Fruit fly (Drosophila melanogaster) whole organism: ENCODE measurements around the gene Eip93F.

Experiments
- CG8478 ChIP-seq: fragments of >200 bp; optimal IDR thresholded peaks from 2 replicates; lab custom pipeline; 2018; ENCODE audit warnings: inconsistent platforms
- Dll ChIP-seq: fragments of >200 bp; optimal IDR thresholded peaks from 2 replicates; lab custom pipeline; 2017
- EcR ChIP-seq, 2 experiments: fragments of >200 bp; optimal IDR thresholded peaks; 2 replicates each; lab custom pipeline; 2017; ENCODE audit warnings: missing biosample characterization in 2 of 2, missing genetic modification characterization in 2 of 2, missing genetic modification reagents in 2 of 2
- pan ChIP-seq: fragments of >200 bp; optimal IDR thresholded peaks from 2 replicates; lab custom pipeline; 2017
- psq ChIP-seq: fragments of >200 bp; optimal IDR thresholded peaks from 2 replicates; lab custom pipeline; 2017
- usp ChIP-seq: fragments of >200 bp; optimal IDR thresholded peaks from 2 replicates; lab custom pipeline; 2017; ENCODE audit warnings: missing biosample characterization, missing genetic modification characterization, mixed read lengths

Eip93F gene

DNA sequence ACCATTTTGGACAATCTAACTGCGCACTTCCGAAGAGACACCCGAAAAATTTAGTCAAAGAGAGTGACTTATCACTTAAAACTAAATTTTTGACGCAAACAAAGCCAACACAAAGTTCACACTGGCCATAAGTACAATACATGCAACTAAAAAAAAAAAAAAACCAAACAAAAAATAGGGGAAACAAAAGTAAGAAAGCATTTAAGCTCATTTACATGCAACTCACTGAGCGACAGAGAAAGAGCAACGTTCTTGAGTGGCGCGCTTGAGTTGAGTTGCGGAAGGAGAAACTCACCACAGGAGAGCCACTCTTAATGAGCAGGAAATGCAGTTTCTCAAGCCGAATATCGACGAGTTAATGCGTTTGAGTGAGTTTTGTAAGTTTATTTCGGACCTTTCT is 22.2 kb downstream of the Eip93F start:
- TF ChIP-seq EcR (GFP tag; optimal IDR thresholded peaks at IDR 0.05; lab: Kevin White, UChicago) (no peak), CG8478 (no peak), usp (no peak), pan (no peak), psq (lab: Kevin White, UChicago) (no peak), Dll (no peak)

DNA sequence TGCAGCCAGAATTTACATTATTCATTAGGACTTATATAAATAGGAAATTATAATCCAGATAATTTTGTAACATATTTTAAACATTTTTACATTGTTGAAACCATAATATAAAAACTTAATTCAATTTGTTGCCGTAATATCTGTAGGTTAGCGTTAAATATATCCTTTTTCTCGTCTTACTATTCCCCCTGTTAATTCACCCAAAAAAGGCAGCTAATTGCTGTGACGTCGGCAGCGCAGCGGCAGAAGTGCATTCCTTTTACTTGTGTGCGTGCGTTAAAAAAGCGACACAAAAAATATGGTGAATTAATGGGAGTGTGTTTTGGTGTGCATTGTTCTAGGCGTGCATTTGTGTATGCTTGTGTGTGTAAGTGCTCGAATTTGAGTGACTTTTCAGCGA is 22.6 kb downstream of the Eip93F start:
- TF ChIP-seq Dll = no peak
- no peak for TF ChIP-seq EcR (GFP tag; optimal IDR thresholded peaks at IDR 0.05; lab: Kevin White, UChicago)
- TF ChIP-seq psq (lab: Kevin White, UChicago) = no peak
- TF ChIP-seq pan = no peak

DNA sequence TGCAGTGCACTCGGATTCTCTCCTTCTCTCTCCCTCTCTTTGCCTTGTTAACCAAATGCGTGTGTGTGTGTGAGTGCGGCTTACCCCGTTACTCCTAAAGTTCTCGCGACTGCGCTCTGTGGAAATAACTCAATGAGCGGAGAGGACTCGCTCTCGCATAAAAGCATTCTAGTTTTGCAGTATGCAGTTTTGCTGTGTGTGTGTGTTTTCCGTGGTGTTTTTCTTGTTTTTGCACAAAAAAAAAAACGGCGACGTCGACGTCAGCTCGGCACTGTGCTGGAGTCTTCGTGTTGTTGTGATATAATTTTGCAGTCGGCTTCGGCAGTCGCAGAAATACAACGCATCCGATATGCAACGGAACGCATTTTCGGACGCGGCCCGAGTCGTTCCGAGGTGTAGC is 23.2 kb downstream of the Eip93F start:
- TF ChIP-seq pan (no peak), psq (lab: Kevin White, UChicago) (no peak), Dll (no peak), EcR (GFP tag; optimal IDR thresholded peaks at IDR 0.05; lab: Kevin White, UChicago) (peak in 1 of 2 experiments; percentile 47), CG8478 (no peak), usp (no peak)

dm6 chr3R:21973029-21973428 is 24.1 kb downstream of the Eip93F start:
- TF ChIP-seq usp (no peak), Dll (no peak), psq (lab: Kevin White, UChicago) (no peak), EcR (GFP tag; optimal IDR thresholded peaks at IDR 0.05; lab: Kevin White, UChicago) (no peak), CG8478 (no peak), pan (no peak)

DNA sequence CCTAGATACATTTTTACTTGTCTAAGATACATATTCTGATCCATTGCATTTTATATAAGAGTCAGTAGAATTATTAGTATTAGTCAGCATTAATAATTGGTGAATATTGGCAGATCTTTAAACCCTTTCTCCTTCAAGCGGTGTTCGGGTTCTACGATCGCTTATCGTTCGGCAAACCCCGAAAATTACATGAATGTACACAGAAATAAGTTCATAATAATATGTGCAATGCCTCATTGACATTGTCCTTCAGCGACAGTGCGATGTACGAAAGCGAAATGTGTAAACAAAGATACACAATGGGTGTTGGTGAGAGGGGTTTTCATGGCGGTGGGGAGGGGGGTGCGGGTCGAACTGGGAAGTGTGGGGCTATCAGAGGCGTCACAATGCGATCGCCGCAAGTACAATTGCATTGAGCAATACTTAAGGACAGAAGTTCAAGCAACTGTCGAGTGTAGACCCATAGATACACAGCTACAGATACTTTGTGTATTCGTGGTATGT is 27.5 kb downstream of the Eip93F start:
- TF ChIP-seq CG8478 (no peak), psq (lab: Kevin White, UChicago) (no peak), EcR (GFP tag; optimal IDR thresholded peaks at IDR 0.05; lab: Kevin White, UChicago) (peak in 1 of 2 experiments; percentile 64)

DNA sequence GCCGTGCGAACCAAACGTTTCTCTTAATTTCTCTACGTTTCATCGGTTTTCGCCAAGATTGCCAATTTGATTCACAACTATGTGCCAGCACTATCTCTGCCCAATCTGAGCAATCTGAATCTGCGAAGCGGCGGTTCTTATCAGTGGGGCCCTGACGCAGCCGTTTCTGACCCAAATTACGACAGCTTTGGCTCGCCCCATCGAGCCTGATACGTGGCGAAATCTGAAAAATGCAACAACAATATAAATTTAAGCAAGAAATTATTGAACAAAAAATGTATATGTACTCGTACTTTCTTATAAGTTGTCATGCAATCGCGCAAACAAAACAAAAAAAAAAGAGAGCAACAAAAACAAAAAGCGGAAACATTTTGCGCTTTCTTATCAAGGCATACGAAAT is 28.0 kb downstream of the Eip93F start:
- no peak for TF ChIP-seq CG8478
- no peak for TF ChIP-seq psq (lab: Kevin White, UChicago)

- TF ChIP-seq pan (no peak), Dll (no peak), EcR (GFP tag; optimal IDR thresholded peaks at IDR 0.05; lab: Kevin White, UChicago) (no peak), usp (no peak), psq (lab: Kevin White, UChicago) (no peak), CG8478 (no peak)
Measured at dm6 chr3R:21977784-21978183, 28.9 kb downstream of the Eip93F start.

dm6 chr3R:21979386-21979785 is 30.5 kb downstream of the Eip93F start:
- TF ChIP-seq Dll (no peak), psq (lab: Kevin White, UChicago) (no peak), pan (no peak), CG8478 (no peak), usp (no peak), EcR (GFP tag; optimal IDR thresholded peaks at IDR 0.05; lab: Kevin White, UChicago) (no peak)

- TF ChIP-seq usp (no peak), psq (lab: Kevin White, UChicago) (no peak)
Measured at dm6 chr3R:21987546-21987945, 38.6 kb downstream of the Eip93F start.

DNA sequence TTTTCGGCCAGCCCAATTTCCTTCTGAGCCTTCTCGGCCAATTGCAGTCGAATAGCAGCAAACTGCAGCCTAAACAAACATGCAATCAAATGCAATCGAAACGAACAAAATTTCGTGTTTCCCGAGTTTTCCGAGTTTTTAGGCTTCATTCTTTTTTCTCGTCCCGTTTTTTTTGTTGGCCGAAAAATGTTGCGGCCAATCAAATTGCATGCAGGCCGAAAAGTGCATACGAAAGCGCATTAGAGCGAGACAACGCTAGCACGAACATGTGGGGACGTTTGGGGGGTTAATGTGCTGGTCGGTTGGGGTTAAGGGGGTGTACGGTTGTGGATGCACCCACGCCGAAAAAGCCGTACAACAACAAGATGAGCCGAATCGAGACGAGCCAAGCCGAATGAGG is 40.9 kb downstream of the Eip93F start:
- TF ChIP-seq pan (no peak), psq (lab: Kevin White, UChicago) (no peak), EcR (GFP tag; optimal IDR thresholded peaks at IDR 0.05; lab: Kevin White, UChicago) (no peak), usp (no peak), CG8478 (no peak), Dll (no peak)

- TF ChIP-seq EcR (GFP tag; optimal IDR thresholded peaks at IDR 0.05; lab: Kevin White, UChicago) = no peak
- no peak for TF ChIP-seq pan
- TF ChIP-seq CG8478 = no peak
- no peak for TF ChIP-seq usp
- no peak for TF ChIP-seq psq (lab: Kevin White, UChicago)
Measured at dm6 chr3R:21991603-21992002, 42.7 kb downstream of the Eip93F start.

DNA sequence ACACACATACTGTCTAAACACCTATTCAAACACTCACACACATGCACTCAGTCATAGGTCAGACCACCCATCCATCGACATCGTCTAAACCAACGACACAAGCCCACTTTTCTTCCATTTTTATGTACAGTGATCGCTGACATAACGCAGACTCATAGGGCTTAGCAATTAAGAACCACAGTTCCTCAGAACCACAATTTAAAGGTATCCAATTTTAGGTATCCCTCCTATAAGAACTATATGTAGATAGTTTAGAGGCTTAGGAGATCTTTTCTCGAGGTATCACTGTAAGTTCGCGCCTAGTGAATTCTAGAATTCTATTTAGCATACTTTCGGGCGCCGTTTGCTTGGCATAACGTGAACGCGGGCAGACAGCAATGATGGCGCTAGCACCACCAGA is 44.0 kb downstream of the Eip93F start:
- TF ChIP-seq psq (lab: Kevin White, UChicago) (no peak), pan (no peak), CG8478 (no peak)

DNA sequence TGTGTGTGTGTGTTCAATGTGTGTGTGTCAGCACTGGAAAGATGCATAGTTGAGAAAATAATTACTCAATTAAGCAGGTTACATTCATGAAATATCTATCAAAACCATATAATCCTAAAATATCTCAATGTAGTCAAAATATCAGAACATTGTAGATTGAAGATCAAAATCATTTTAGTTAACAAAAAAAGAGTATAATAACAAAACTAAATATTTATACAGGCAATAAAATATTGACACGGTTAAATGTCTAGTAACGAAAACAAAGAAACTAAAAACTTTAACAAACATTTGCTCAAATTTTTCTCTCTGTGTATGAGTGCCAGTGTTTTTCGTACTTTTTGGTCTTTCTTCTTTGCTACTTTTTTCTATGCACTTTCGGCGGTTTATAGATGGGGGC is 50.0 kb downstream of the Eip93F start:
- TF ChIP-seq CG8478 (no peak), psq (lab: Kevin White, UChicago) (no peak)

DNA sequence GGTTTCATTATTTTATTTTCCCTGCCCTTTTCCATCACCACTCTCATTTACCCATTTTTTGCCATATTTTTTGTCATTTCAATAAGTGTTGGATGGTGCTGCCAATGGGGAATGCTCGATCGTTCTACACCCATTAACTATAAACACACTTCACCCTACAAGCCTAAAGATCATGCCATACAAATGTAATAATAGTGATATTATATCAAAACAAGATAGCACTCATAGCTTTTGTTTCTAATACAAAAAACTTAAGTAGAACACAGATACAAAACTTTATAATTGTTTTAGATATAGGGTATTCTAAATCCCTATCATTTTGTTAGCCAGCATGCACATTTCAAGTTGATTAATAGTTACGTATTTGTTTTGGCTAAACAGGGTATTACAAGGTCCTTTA is 50.7 kb downstream of the Eip93F start:
- TF ChIP-seq Dll (no peak), EcR (GFP tag; optimal IDR thresholded peaks at IDR 0.05; lab: Kevin White, UChicago) (no peak), CG8478 (no peak), pan (peak; percentile 52), usp (no peak), psq (lab: Kevin White, UChicago) (no peak)

dm6 chr3R:22003508-22003907 is 54.6 kb downstream of the Eip93F start:
- no peak for TF ChIP-seq EcR (GFP tag; optimal IDR thresholded peaks at IDR 0.05; lab: Kevin White, UChicago)
- no peak for TF ChIP-seq CG8478
- TF ChIP-seq pan = no peak
- TF ChIP-seq Dll = no peak
- no peak for TF ChIP-seq usp
- TF ChIP-seq psq (lab: Kevin White, UChicago) = no peak
